Fruit fly (Drosophila melanogaster) whole organism, embryonic: Measurements from ENCODE around the gene cpx.

Source experiments
- Abd-B ChIP-seq: fragments of 200-800 bp; sonication (Bioruptor generic); optimal IDR thresholded peaks from 2 replicates; lab custom pipeline; 2018; ENCODE audit warnings: missing biosample characterization, mild to moderate bottlenecking, missing genetic modification characterization, moderate library complexity
- Ada2b ChIP-seq: fragments of 200-800 bp; sonication (Bioruptor generic); IDR thresholded peaks from 2 replicates; pipeline ENCODE4 v1.3.6; 2022; ENCODE audit warnings: missing biosample characterization, missing genetic modification characterization
- BEAF-32 ChIP-seq: fragments of 200-800 bp; sonication (Bioruptor generic); optimal IDR thresholded peaks from 3 replicates; lab custom pipeline; 2017; ENCODE audit warnings: missing biosample characterization, missing genetic modification characterization, mild to moderate bottlenecking, moderate library complexity, missing genetic modification reagents
- C15 ChIP-seq: fragments of 200-800 bp; sonication (Bioruptor generic); IDR thresholded peaks from 3 replicates; pipeline ENCODE4 v1.3.6; 2022; ENCODE audit warnings: missing biosample characterization, missing genetic modification characterization
- CG10147 ChIP-seq: fragments of 200-800 bp; sonication (Bioruptor generic); optimal IDR thresholded peaks from 2 replicates; lab custom pipeline; 2019; ENCODE audit warnings: missing biosample characterization, mild to moderate bottlenecking, missing genetic modification characterization, moderate library complexity
- CG10366 ChIP-seq: fragments of 200-800 bp; sonication (Bioruptor generic); IDR thresholded peaks from 2 replicates; pipeline ENCODE4 v1.3.6; 2022; ENCODE audit warnings: missing biosample characterization, missing genetic modification characterization
- CG10959 ChIP-seq: fragments of 200-800 bp; sonication (Bioruptor generic); IDR thresholded peaks from 2 replicates; pipeline ENCODE4 v1.3.6; 2022; ENCODE audit warnings: missing biosample characterization, missing genetic modification characterization
- CG13287 ChIP-seq: fragments of 200-800 bp; sonication (Bioruptor generic); IDR thresholded peaks from 2 replicates; pipeline ENCODE4 v1.3.6; 2022; ENCODE audit warnings: missing biosample characterization, missing genetic modification characterization; ENCODE audit not compliant: partially characterized antibody
- CG14014 ChIP-seq: fragments of 200-800 bp; sonication (Bioruptor generic); IDR thresholded peaks from 2 replicates; pipeline ENCODE4 v1.3.6; 2022; ENCODE audit warnings: missing biosample characterization, missing genetic modification characterization
- CG14965 ChIP-seq: fragments of 200-800 bp; sonication (Bioruptor generic); optimal IDR thresholded peaks from 2 replicates; lab custom pipeline; 2016; ENCODE audit warnings: missing biosample characterization, missing genetic modification characterization, borderline replicate concordance
- CG15073 ChIP-seq: fragments of 200-800 bp; sonication (Bioruptor generic); optimal IDR thresholded peaks from 2 replicates; lab custom pipeline; 2016; ENCODE audit warnings: missing biosample characterization, missing genetic modification characterization
- CG2202 ChIP-seq: fragments of 200-800 bp; sonication (Bioruptor generic); optimal IDR thresholded peaks from 2 replicates; lab custom pipeline; 2018; ENCODE audit warnings: missing biosample characterization, mild to moderate bottlenecking, missing genetic modification characterization
- CG2889 ChIP-seq: fragments of 200-800 bp; sonication (Bioruptor generic); IDR thresholded peaks from 3 replicates; pipeline ENCODE4 v1.3.6; 2022; ENCODE audit warnings: missing biosample characterization, missing genetic modification characterization
- CG31388 ChIP-seq: fragments of 200-800 bp; sonication (Bioruptor generic); optimal IDR thresholded peaks from 2 replicates; lab custom pipeline; 2016; ENCODE audit warnings: missing biosample characterization, missing genetic modification characterization
- CG4424 ChIP-seq: fragments of 200-800 bp; sonication (Bioruptor generic); optimal IDR thresholded peaks from 3 replicates; lab custom pipeline; 2016; ENCODE audit warnings: missing biosample characterization, missing genetic modification characterization
- CG8281 ChIP-seq: fragments of 200-800 bp; sonication (Bioruptor generic); optimal IDR thresholded peaks from 2 replicates; lab custom pipeline; 2018; ENCODE audit warnings: missing biosample characterization, mild to moderate bottlenecking, missing genetic modification characterization, moderate library complexity
- CG9215 ChIP-seq: fragments of 200-800 bp; sonication (Bioruptor generic); IDR thresholded peaks from 2 replicates; pipeline ENCODE4 v1.3.6; 2022; ENCODE audit warnings: missing biosample characterization, missing genetic modification characterization
- CG9817 ChIP-seq: fragments of 200-800 bp; sonication (Bioruptor generic); optimal IDR thresholded peaks from 2 replicates; lab custom pipeline; 2018; ENCODE audit warnings: missing biosample characterization, mild to moderate bottlenecking, missing genetic modification characterization, moderate library complexity
- CTCF ChIP-seq: fragments of 200-800 bp; sonication (Bioruptor generic); optimal IDR thresholded peaks from 2 replicates; lab custom pipeline; 2017; ENCODE audit warnings: missing biosample characterization, mild to moderate bottlenecking, missing genetic modification characterization, moderate library complexity
- Elba2 ChIP-seq: fragments of 200-800 bp; sonication (Bioruptor generic); optimal IDR thresholded peaks from 3 replicates; lab custom pipeline; 2016; ENCODE audit warnings: missing biosample characterization, missing genetic modification characterization
- GATAe ChIP-seq: fragments of 200-800 bp; sonication (Bioruptor generic); conservative IDR thresholded peaks from 2 replicates; pipeline ENCODE4 v1.3.6; 2022; ENCODE audit warnings: missing biosample characterization, missing genetic modification characterization
- Mad ChIP-seq: fragments of 200-800 bp; sonication (Bioruptor generic); optimal IDR thresholded peaks from 2 replicates; lab custom pipeline; 2016; ENCODE audit warnings: missing biosample characterization, missing genetic modification characterization
- Neu2 ChIP-seq: fragments of 200-800 bp; sonication (Bioruptor generic); optimal IDR thresholded peaks from 3 replicates; lab custom pipeline; 2016; ENCODE audit warnings: missing biosample characterization, missing genetic modification characterization, borderline replicate concordance
- Pdp1 ChIP-seq, 2 experiments: fragments of 200-800 bp; sonication (Bioruptor generic); optimal IDR thresholded peaks; 3 replicates each; lab custom pipeline; 2016; ENCODE audit warnings: missing biosample characterization in 2 of 2, missing genetic modification characterization in 2 of 2, mild to moderate bottlenecking in 1 of 2, moderate library complexity in 1 of 2
- Rx ChIP-seq: fragments of 200-800 bp; sonication (Bioruptor generic); IDR thresholded peaks from 2 replicates; pipeline ENCODE4 v1.3.6; 2022; ENCODE audit warnings: missing biosample characterization, missing genetic modification characterization
- Side ChIP-seq: fragments of 200-800 bp; sonication (Bioruptor generic); optimal IDR thresholded peaks from 2 replicates; lab custom pipeline; 2016; ENCODE audit warnings: missing biosample characterization, missing genetic modification characterization
- Sry-δ ChIP-seq: fragments of 200-800 bp; sonication (Bioruptor generic); optimal IDR thresholded peaks from 2 replicates; lab custom pipeline; 2016; ENCODE audit warnings: missing biosample characterization, missing genetic modification characterization
- TFAM ChIP-seq: fragments of 200-800 bp; sonication (Bioruptor generic); optimal IDR thresholded peaks from 2 replicates; lab custom pipeline; 2017; ENCODE audit warnings: missing biosample characterization, missing genetic modification characterization, inconsistent platforms
- aop ChIP-seq: fragments of 200-800 bp; sonication (Bioruptor generic); IDR thresholded peaks from 2 replicates; pipeline ENCODE4 v1.3.6; 2022; ENCODE audit warnings: missing biosample characterization, missing genetic modification characterization
- dmrt11E ChIP-seq: fragments of 200-800 bp; sonication (Bioruptor generic); optimal IDR thresholded peaks from 3 replicates; lab custom pipeline; 2018; ENCODE audit warnings: missing biosample characterization, mild to moderate bottlenecking, missing genetic modification characterization, moderate library complexity
- fd64A ChIP-seq: fragments of 200-800 bp; sonication (Bioruptor generic); optimal IDR thresholded peaks from 3 replicates; lab custom pipeline; 2018; ENCODE audit warnings: missing biosample characterization, mild to moderate bottlenecking, missing genetic modification characterization
- fu2 ChIP-seq: fragments of 200-800 bp; sonication (Bioruptor generic); optimal IDR thresholded peaks from 2 replicates; lab custom pipeline; 2016; ENCODE audit warnings: missing biosample characterization, missing genetic modification characterization
- gfzf ChIP-seq: fragments of 200-800 bp; sonication (Bioruptor generic); optimal IDR thresholded peaks from 2 replicates; lab custom pipeline; 2016; ENCODE audit warnings: missing biosample characterization, mild to moderate bottlenecking, missing genetic modification characterization, moderate library complexity
- grau ChIP-seq: fragments of 200-800 bp; optimal IDR thresholded peaks from 3 replicates; lab custom pipeline; 2019; ENCODE audit warnings: missing biosample characterization, mild to moderate bottlenecking, missing genetic modification characterization, moderate library complexity
- grn ChIP-seq: fragments of 200-800 bp; sonication (Bioruptor generic); optimal IDR thresholded peaks from 3 replicates; lab custom pipeline; 2017; ENCODE audit warnings: missing biosample characterization, missing genetic modification characterization
- gt ChIP-seq: fragments of 200-800 bp; sonication (Bioruptor generic); IDR thresholded peaks from 2 replicates; pipeline ENCODE4 v1.3.6; 2022; ENCODE audit warnings: missing biosample characterization, missing genetic modification characterization
- insv ChIP-seq, 2 experiments: fragments of 200-800 bp; sonication (Bioruptor generic); optimal IDR thresholded peaks; 3 replicates each; lab custom pipeline; 2016 to 2018; ENCODE audit warnings: missing biosample characterization in 2 of 2, missing genetic modification characterization in 2 of 2
- nau ChIP-seq: fragments of 200-800 bp; sonication (Bioruptor generic); optimal IDR thresholded peaks from 3 replicates; lab custom pipeline; 2017; ENCODE audit warnings: missing biosample characterization, mild to moderate bottlenecking, missing genetic modification characterization, missing genetic modification reagents
- nerfin-2 ChIP-seq: fragments of 200-800 bp; sonication (Bioruptor generic); IDR thresholded peaks from 2 replicates; pipeline ENCODE4 v1.3.6; 2022; ENCODE audit warnings: missing biosample characterization, missing genetic modification characterization; ENCODE audit not compliant: partially characterized antibody
- otp ChIP-seq: fragments of 200-800 bp; sonication (Bioruptor generic); IDR thresholded peaks from 3 replicates; pipeline ENCODE4, ENCODE4 v1.3.6; 2022; ENCODE audit warnings: missing biosample characterization, missing genetic modification characterization
- pfk ChIP-seq: fragments of 200-800 bp; sonication (Bioruptor generic); optimal IDR thresholded peaks from 2 replicates; lab custom pipeline; 2018; ENCODE audit warnings: missing biosample characterization, mild to moderate bottlenecking, missing genetic modification characterization, moderate library complexity
- phol ChIP-seq: fragments of 200-800 bp; sonication (Bioruptor generic); optimal IDR thresholded peaks from 3 replicates; lab custom pipeline; 2018; ENCODE audit warnings: missing biosample characterization, mild to moderate bottlenecking, missing genetic modification characterization, moderate library complexity
- sna ChIP-seq: fragments of 200-800 bp; sonication (Bioruptor generic); IDR thresholded peaks from 2 replicates; pipeline ENCODE4 v1.3.6; 2022; ENCODE audit warnings: missing biosample characterization, missing genetic modification characterization; ENCODE audit not compliant: partially characterized antibody
- ssp ChIP-seq: fragments of 200-800 bp; sonication (Bioruptor generic); IDR thresholded peaks from 2 replicates; pipeline ENCODE4 v1.3.6; 2022; ENCODE audit warnings: missing biosample characterization, missing genetic modification characterization
- stc ChIP-seq: fragments of 200-800 bp; sonication (Bioruptor generic); IDR thresholded peaks from 2 replicates; pipeline ENCODE4 v1.3.6; 2022; ENCODE audit warnings: missing biosample characterization, missing genetic modification characterization
- wdn ChIP-seq: fragments of 200-800 bp; sonication (Bioruptor generic); IDR thresholded peaks from 2 replicates; pipeline ENCODE4 v1.3.6; 2022; ENCODE audit warnings: missing biosample characterization, missing genetic modification characterization
- zf30C ChIP-seq: fragments of 200-800 bp; sonication (Bioruptor generic); optimal IDR thresholded peaks from 3 replicates; lab custom pipeline; 2018; ENCODE audit warnings: missing biosample characterization, mild to moderate bottlenecking, missing genetic modification characterization

cpx gene

DNA sequence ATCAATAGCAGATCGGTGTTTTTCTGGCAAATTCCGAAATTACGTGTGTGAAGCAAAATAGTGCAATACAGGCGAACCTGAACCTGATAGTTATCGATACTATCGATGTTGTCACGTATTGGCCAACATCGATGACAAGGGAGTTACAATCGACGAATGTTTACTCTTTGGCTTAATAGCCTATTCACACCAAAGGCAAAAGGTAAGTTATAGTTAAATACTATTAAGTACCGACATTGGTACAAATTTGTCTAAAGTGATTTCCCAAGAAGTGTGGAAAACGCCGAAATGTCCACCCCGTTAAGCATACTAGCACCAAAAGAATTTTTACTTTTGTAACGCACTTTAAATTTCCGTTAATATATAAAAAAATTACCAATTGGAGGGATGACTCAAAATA lies 53.9 kb downstream of the cpx start, which contains the start of gene CG9776 (continued):
- TF ChIP-seq gt (no peak), nau (GFP tag; lab: Kevin White, UChicago) (no peak), CTCF (GFP tag; lab: Kevin White, UChicago) (no peak), Side (peak; percentile 43), Sry-δ (GFP tag; lab: Kevin White, UChicago) (peak; percentile 89), CG13287 (peak; percentile 98), pfk (GFP tag; lab: Kevin White, UChicago) (no peak), nerfin-2 (GFP tag; lab: Robert Waterston, UW) (peak; percentile 95), BEAF-32 (peak; percentile 98), CG2889 (no peak), wdn (GFP tag; lab: Robert Waterston, UW) (peak; percentile 63; the same call in 1 of the 2 replicates), gfzf (GFP tag; lab: Kevin White, UChicago) (peak; percentile 44), Pdp1 (GFP tag; optimal IDR thresholded peaks at IDR 0.05; lab: Kevin White, UChicago) (peak; percentile 62 to 75), sna (peak; percentile 95), grau (tag; lab: Kevin White, UChicago) (no peak), insv (GFP tag; optimal IDR thresholded peaks at IDR 0.05; lab: Kevin White, UChicago) (peak in 1 of 2 experiments; percentile 7), Rx (GFP tag; lab: Robert Waterston, UW) (0 out of 2 replicates have a peak, but pooled peaks have one; percentile 20), CG10147 (GFP tag; lab: Kevin White, UChicago) (no peak), CG9215 (GFP tag; lab: Robert Waterston, UW) (no peak), CG14014 (GFP tag; lab: Robert Waterston, UW) (no peak), CG10366 (GFP tag; lab: Robert Waterston, UW) (peak; percentile 53), Neu2 (GFP tag; lab: Kevin White, UChicago) (peak; percentile 70), otp (GFP tag; lab: Robert Waterston, UW) (no peak), CG8281 (tag; lab: Kevin White, UChicago) (no peak), grn (GFP tag; lab: Kevin White, UChicago) (no peak), Mad (GFP tag; lab: Kevin White, UChicago) (peak; percentile 44), ssp (GFP tag; lab: Robert Waterston, UW) (peak; percentile 99), CG9817 (no peak), CG10959 (GFP tag; lab: Robert Waterston, UW) (no peak), phol (tag; lab: Kevin White, UChicago) (no peak)

DNA sequence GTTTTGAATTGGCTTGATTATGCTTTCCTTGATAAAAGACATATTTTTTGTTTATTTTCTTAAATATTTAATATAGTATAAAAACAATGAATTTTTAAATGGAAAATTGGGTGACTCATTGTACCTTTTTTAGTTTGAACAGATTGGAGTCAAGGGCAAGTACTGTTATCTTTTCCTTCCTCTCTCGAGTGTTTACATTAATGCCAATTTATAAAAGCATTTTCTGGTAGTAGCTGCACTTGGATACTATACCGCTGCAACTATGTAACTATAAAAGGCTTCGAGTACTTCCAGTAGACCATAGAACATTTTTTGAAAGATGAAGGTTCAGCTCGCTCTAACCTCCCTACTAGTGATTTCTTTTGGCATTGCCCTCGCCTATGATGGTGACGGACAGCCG lies 54.8 kb downstream of the cpx start, which contains the start of gene CG14645:
Gene CG14645 (plus strand): TSS at position 301 of the 400 bp plus-strand sequence.
- TF ChIP-seq GATAe (GFP tag; lab: Robert Waterston, UW) (no peak), stc (GFP tag; lab: Robert Waterston, UW) (no peak), Abd-B (GFP tag; lab: Kevin White, UChicago) (no peak), CG15073 (GFP tag; lab: Kevin White, UChicago) (no peak), TFAM (GFP tag; lab: Kevin White, UChicago) (no peak), C15 (no peak), fu2 (GFP tag; lab: Kevin White, UChicago) (no peak), Elba2 (no peak), Ada2b (GFP tag; lab: Robert Waterston, UW) (no peak), dmrt11E (tag; lab: Kevin White, UChicago) (no peak), fd64A (GFP tag; lab: Kevin White, UChicago) (no peak), zf30C (no peak), CG14965 (GFP tag; lab: Kevin White, UChicago) (no peak), aop (GFP tag; lab: Robert Waterston, UW) (no peak), CG4424 (GFP tag; lab: Kevin White, UChicago) (no peak), CG2202 (tag; lab: Kevin White, UChicago) (no peak), CG31388 (GFP tag; lab: Kevin White, UChicago) (no peak)
